Fruit fly (Drosophila melanogaster) whole organism, wandering third instar larva: ENCODE data around the gene GstO2.
A peak's percentile ranks its signal among the peaks of the same experiment; 100 is the strongest.

Experiments
- Abd-B ChIP-seq: fragments of >200 bp; optimal IDR thresholded peaks from 2 replicates; lab custom pipeline; 2017; ENCODE audit warnings: missing biosample characterization, missing genetic modification characterization
- CG32264 ChIP-seq: fragments of 200-800 bp; sonication (Bioruptor generic); optimal IDR thresholded peaks from 2 replicates; lab custom pipeline; 2016; ENCODE audit warnings: missing biosample characterization, missing genetic modification characterization
- CG9705 ChIP-seq: fragments of 200-800 bp; sonication (Bioruptor generic); optimal IDR thresholded peaks from 2 replicates; lab custom pipeline; 2018; ENCODE audit warnings: missing biosample characterization, mild to moderate bottlenecking, missing genetic modification characterization
- CrebA ChIP-seq: fragments of 200-800 bp; sonication (Bioruptor generic); optimal IDR thresholded peaks from 2 replicates; lab custom pipeline; 2016; ENCODE audit warnings: missing biosample characterization, mild to moderate bottlenecking, missing genetic modification characterization, borderline replicate concordance
- Dfd ChIP-seq: fragments of >200 bp; optimal IDR thresholded peaks from 2 replicates; lab custom pipeline; 2017; ENCODE audit warnings: missing biosample characterization, missing genetic modification characterization
- Dif ChIP-seq: fragments of 200-275, 200-300 bp; sonication (Bioruptor generic); optimal IDR thresholded peaks from 2 replicates; lab custom pipeline; 2018; ENCODE audit warnings: missing biosample characterization, missing genetic modification characterization; ENCODE audit not compliant: partially characterized antibody
- GATAd ChIP-seq: sonication (Bioruptor generic); optimal IDR thresholded peaks from 2 replicates; lab custom pipeline; 2016; ENCODE audit warnings: missing biosample characterization, missing genetic modification characterization
- HLH106 ChIP-seq: fragments of 200-800 bp; optimal IDR thresholded peaks from 3 replicates; lab custom pipeline; 2019; ENCODE audit warnings: missing biosample characterization, mild to moderate bottlenecking, missing genetic modification characterization, moderate library complexity
- Hnf4 ChIP-seq: fragments of 200-800 bp; sonication (Bioruptor generic); optimal IDR thresholded peaks from 2 replicates; lab custom pipeline; 2016; ENCODE audit warnings: missing biosample characterization, mild to moderate bottlenecking, missing genetic modification characterization
- Hr78 ChIP-seq: fragments of >200 bp; optimal IDR thresholded peaks from 2 replicates; lab custom pipeline; 2017; ENCODE audit warnings: missing biosample characterization, missing genetic modification characterization
- Hr83 ChIP-seq: fragments of 200-300 bp; sonication (Bioruptor generic); optimal IDR thresholded peaks from 2 replicates; lab custom pipeline; 2016; ENCODE audit warnings: missing biosample characterization, mild to moderate bottlenecking, missing genetic modification characterization, moderate library complexity; ENCODE audit not compliant: poor library complexity, severe bottlenecking
- Jra ChIP-seq: sonication (Bioruptor generic); optimal IDR thresholded peaks from 2 replicates; lab custom pipeline; 2016; ENCODE audit warnings: missing biosample characterization, missing genetic modification characterization
- Mio ChIP-seq: sonication (Bioruptor generic); optimal IDR thresholded peaks from 2 replicates; lab custom pipeline; 2016; ENCODE audit warnings: missing biosample characterization, missing genetic modification characterization
- Myc ChIP-seq: fragments of >200 bp; optimal IDR thresholded peaks from 2 replicates; lab custom pipeline; 2017
- N ChIP-seq: fragments of >200 bp; optimal IDR thresholded peaks from 2 replicates; lab custom pipeline; 2018; ENCODE audit warnings: missing biosample characterization, missing external identifiers, missing genetic modification characterization
- OdsH ChIP-seq: fragments of 200-800 bp; sonication (Bioruptor generic); optimal IDR thresholded peaks from 2 replicates; lab custom pipeline; 2016; ENCODE audit warnings: missing biosample characterization, mild to moderate bottlenecking, missing genetic modification characterization
- Rel ChIP-seq, 2 experiments: fragments of 200-800 bp; sonication (Bioruptor generic) in 1 of 2; optimal IDR thresholded peaks; 2 replicates in 1 of 2; 3 replicates in 1 of 2; lab custom pipeline; 2016 to 2019; ENCODE audit warnings: mild to moderate bottlenecking in 2 of 2, missing biosample characterization in 2 of 2, missing genetic modification characterization in 2 of 2, moderate library complexity in 1 of 2
- Sp1 ChIP-seq: fragments of 200-800 bp; sonication (Bioruptor generic); optimal IDR thresholded peaks from 3 replicates; lab custom pipeline; 2019; ENCODE audit warnings: missing biosample characterization, mild to moderate bottlenecking, missing genetic modification characterization, moderate library complexity
- Vsx2 ChIP-seq: fragments of 200-300, 225-300 bp; sonication (Bioruptor generic); optimal IDR thresholded peaks from 2 replicates; lab custom pipeline; 2018; ENCODE audit warnings: missing biosample characterization, missing genetic modification characterization; ENCODE audit not compliant: partially characterized antibody
- br ChIP-seq: fragments of 200-800 bp; sonication (Bioruptor generic); optimal IDR thresholded peaks from 2 replicates; lab custom pipeline; 2016; ENCODE audit warnings: missing biosample characterization, missing genetic modification characterization
- brk ChIP-seq: fragments of 200-800 bp; sonication (Bioruptor generic); optimal IDR thresholded peaks from 2 replicates; lab custom pipeline; 2016; ENCODE audit warnings: missing biosample characterization, mild to moderate bottlenecking, missing genetic modification characterization
- dl ChIP-seq, 2 experiments: fragments of 175-275, 200-275 bp in 1 of 2; fragments of 200-275 bp in 1 of 2; sonication (Bioruptor generic); optimal IDR thresholded peaks; lab custom pipeline; 2018; ENCODE audit warnings: mild to moderate bottlenecking in 2 of 2, missing biosample characterization in 2 of 2, missing genetic modification characterization in 2 of 2, moderate library complexity in 2 of 2; ENCODE audit not compliant: partially characterized antibody in 2 of 2, insufficient read depth in 1 of 2
- dmrt93B ChIP-seq: fragments of 200-800 bp; sonication (Bioruptor generic); optimal IDR thresholded peaks from 2 replicates; lab custom pipeline; 2018; ENCODE audit warnings: missing biosample characterization, mild to moderate bottlenecking, missing genetic modification characterization
- dsf ChIP-seq: sonication (Bioruptor generic); optimal IDR thresholded peaks from 2 replicates; lab custom pipeline; 2016; ENCODE audit warnings: missing biosample characterization, missing genetic modification characterization, borderline replicate concordance
- ey ChIP-seq: fragments of 200-800 bp; sonication (Bioruptor generic); optimal IDR thresholded peaks from 2 replicates; lab custom pipeline; 2016; ENCODE audit warnings: missing biosample characterization, missing genetic modification characterization
- foxo ChIP-seq, 2 experiments: fragments of 200-800 bp; sonication (Bioruptor generic); optimal IDR thresholded peaks; 2 replicates in 1 of 2; 3 replicates in 1 of 2; lab custom pipeline; 2016 to 2017; ENCODE audit warnings: missing biosample characterization in 2 of 2, missing genetic modification characterization in 2 of 2
- fru ChIP-seq: fragments of 200-800 bp; sonication (Bioruptor generic); optimal IDR thresholded peaks from 3 replicates; lab custom pipeline; 2016; ENCODE audit warnings: missing biosample characterization, mild to moderate bottlenecking, missing genetic modification characterization
- h ChIP-seq: fragments of 200-800 bp; sonication (Bioruptor generic); optimal IDR thresholded peaks from 3 replicates; lab custom pipeline; 2016; ENCODE audit warnings: missing biosample characterization, mild to moderate bottlenecking, missing genetic modification characterization
- jim ChIP-seq: fragments of 175-275, 200-325 bp; sonication (Bioruptor generic); optimal IDR thresholded peaks from 2 replicates; lab custom pipeline; 2016; ENCODE audit warnings: missing biosample characterization, mild to moderate bottlenecking, missing genetic modification characterization
- lola ChIP-seq: fragments of >200 bp; optimal IDR thresholded peaks from 2 replicates; lab custom pipeline; 2017; ENCODE audit warnings: missing biosample characterization, missing genetic modification characterization
- pan ChIP-seq: fragments of >200 bp; optimal IDR thresholded peaks from 2 replicates; lab custom pipeline; 2017
- psq ChIP-seq: fragments of 200-800 bp; sonication (Bioruptor generic); optimal IDR thresholded peaks from 3 replicates; lab custom pipeline; 2017; ENCODE audit warnings: missing biosample characterization, mild to moderate bottlenecking, missing genetic modification characterization, moderate library complexity
- rgr ChIP-seq: fragments of 200-800 bp; sonication (Bioruptor generic); optimal IDR thresholded peaks from 3 replicates; lab custom pipeline; 2016; ENCODE audit warnings: missing biosample characterization, mild to moderate bottlenecking, missing genetic modification characterization
- sage ChIP-seq: fragments of 200-800 bp; sonication (Bioruptor generic); optimal IDR thresholded peaks from 2 replicates; lab custom pipeline; 2016; ENCODE audit warnings: missing biosample characterization, mild to moderate bottlenecking, missing genetic modification characterization
- sv ChIP-seq: fragments of 200-800 bp; sonication (Bioruptor generic); optimal IDR thresholded peaks from 3 replicates; lab custom pipeline; 2016; ENCODE audit warnings: missing biosample characterization, missing genetic modification characterization
- tai ChIP-seq: sonication (Bioruptor generic); optimal IDR thresholded peaks from 2 replicates; lab custom pipeline; 2016; ENCODE audit warnings: missing biosample characterization, missing genetic modification characterization
- usp ChIP-seq: fragments of >200 bp; optimal IDR thresholded peaks from 2 replicates; lab custom pipeline; 2017; ENCODE audit warnings: missing biosample characterization, missing genetic modification characterization
- woc ChIP-seq: sonication (Bioruptor generic); optimal IDR thresholded peaks from 2 replicates; lab custom pipeline; 2016; ENCODE audit warnings: missing biosample characterization, mild to moderate bottlenecking, missing genetic modification characterization

Gene GstO2

DNA sequence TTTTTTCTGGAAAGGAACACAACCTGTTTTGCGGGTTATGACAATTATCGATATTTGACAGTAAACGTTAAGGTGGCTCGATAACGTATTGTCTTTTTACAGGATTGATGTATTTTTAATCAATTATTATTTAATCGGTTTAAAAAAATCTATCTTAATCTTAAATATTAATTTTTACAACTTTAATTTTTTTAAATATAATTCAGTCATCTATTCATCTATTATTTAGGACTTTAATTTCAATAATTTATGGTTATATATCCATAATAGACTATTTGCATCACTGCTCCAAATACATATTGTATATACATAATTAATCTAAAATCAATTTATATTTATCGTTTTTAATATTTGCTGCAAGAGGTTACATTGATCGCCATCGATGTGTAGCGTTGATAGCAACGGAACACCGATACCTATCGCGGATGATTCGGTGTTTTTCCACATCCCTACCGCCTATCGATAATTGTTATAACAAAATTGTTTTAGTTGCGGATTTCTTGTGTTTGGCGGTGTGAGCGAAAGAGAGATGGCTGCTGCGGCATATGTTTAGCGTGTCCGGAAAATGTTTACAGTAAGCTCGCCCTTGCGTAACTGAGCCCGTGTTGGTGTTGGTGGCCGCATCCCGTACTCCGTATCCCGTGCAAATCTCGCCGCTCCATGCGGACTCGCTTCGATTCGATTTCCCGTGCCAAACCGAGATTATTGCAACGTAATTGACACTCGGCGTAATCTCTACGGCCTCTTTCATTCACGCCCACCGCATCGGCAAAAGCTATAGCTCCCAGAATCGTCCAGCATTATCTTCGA lies 1.7 kb upstream of the GstO2 start, which contains the start of the genes GstO1 and foi:
TSS of gene GstO1 (minus strand) at position 51 of the 810 bp plus-strand sequence.
TSS of gene foi (plus strand) at position 429 of the 810 bp plus-strand sequence.
- TF ChIP-seq Dif (GFP tag; lab: Kevin White, UChicago) (peak; percentile 19), OdsH (GFP tag; lab: Kevin White, UChicago) (no peak), pan (lab: Kevin White, UChicago) (no peak), Abd-B (no peak), woc (GFP tag; lab: Kevin White, UChicago) (no peak), N (GFP tag; lab: Kevin White, UChicago) (no peak), tai (GFP tag; lab: Kevin White, UChicago) (no peak), Hr83 (peak; percentile 83), lola (no peak), HLH106 (tag; lab: Kevin White, UChicago) (peak; percentile 52), Hr78 (no peak), GATAd (no peak), CrebA (GFP tag; lab: Kevin White, UChicago) (no peak), dmrt93B (GFP tag; lab: Kevin White, UChicago) (no peak), dl (GFP tag; optimal IDR thresholded peaks at IDR 0.05; lab: Kevin White, UChicago; ENCODE audit: insufficient read depth in 1 of 2, partially characterized antibody in 2 of 2) (no peak), Rel (GFP tag; optimal IDR thresholded peaks at IDR 0.05; lab: Kevin White, UChicago) (no peak), Rel (tag; optimal IDR thresholded peaks at IDR 0.05; lab: Kevin White, UChicago) (peak; percentile 12), Sp1 (peak; percentile 21), rgr (GFP tag; lab: Kevin White, UChicago) (peak; percentile 31), Jra (GFP tag; lab: Kevin White, UChicago) (no peak), brk (GFP tag; lab: Kevin White, UChicago) (no peak), h (peak; percentile 45), Hnf4 (peak; percentile 33), psq (peak; percentile 35), Mio (GFP tag; lab: Kevin White, UChicago) (no peak), CG32264 (GFP tag; lab: Kevin White, UChicago) (no peak), ey (GFP tag; lab: Kevin White, UChicago) (no peak), Dfd (GFP tag; lab: Kevin White, UChicago) (no peak), usp (GFP tag; lab: Kevin White, UChicago) (no peak), foxo (GFP tag; optimal IDR thresholded peaks at IDR 0.05; lab: Kevin White, UChicago) (peak in 1 of 2 experiments; percentile 42), CG9705 (GFP tag; lab: Kevin White, UChicago) (no peak), dsf (GFP tag; lab: Kevin White, UChicago) (no peak), fru (GFP tag; lab: Kevin White, UChicago) (peak; percentile 33), Vsx2 (GFP tag; lab: Kevin White, UChicago) (no peak), Myc (lab: Kevin White, UChicago) (no peak), sv (GFP tag; lab: Kevin White, UChicago) (peak; percentile 18), jim (GFP tag; lab: Kevin White, UChicago) (no peak), sage (GFP tag; lab: Kevin White, UChicago) (peak; percentile 17), br (GFP tag; lab: Kevin White, UChicago) (no peak)
- TF ChIP-seq, all 38 proteins: peak for 13

DNA sequence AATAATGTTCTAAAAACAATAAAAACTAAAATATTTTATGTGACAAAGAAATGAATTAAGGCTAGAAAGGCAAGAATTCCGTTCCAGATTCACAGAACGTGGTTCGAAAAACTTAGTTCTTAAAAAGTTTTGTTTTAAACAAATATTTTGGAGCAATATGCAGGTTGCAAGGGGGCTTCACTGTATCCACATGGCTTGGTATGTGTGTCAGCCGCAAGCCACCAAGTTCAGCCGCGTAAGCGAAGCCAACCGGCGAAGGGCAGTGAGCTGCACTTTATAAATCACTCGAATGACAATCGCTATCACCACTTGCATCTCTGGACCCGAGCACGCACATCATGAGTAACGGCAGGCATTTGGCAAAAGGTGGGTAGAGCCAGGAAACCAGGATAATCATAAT lies 3.0 kb downstream of the GstO2 start, which contains the start of gene se:
TSS of gene se (plus strand) at position 301 of the 400 bp plus-strand sequence.
- TF ChIP-seq CrebA (GFP tag; lab: Kevin White, UChicago) (no peak), tai (GFP tag; lab: Kevin White, UChicago) (no peak), fru (GFP tag; lab: Kevin White, UChicago) (no peak), Sp1 (no peak), sage (GFP tag; lab: Kevin White, UChicago) (no peak), Myc (lab: Kevin White, UChicago) (no peak), HLH106 (tag; lab: Kevin White, UChicago) (no peak), Hr83 (no peak), pan (lab: Kevin White, UChicago) (no peak), woc (GFP tag; lab: Kevin White, UChicago) (no peak), Dif (GFP tag; lab: Kevin White, UChicago) (no peak), N (GFP tag; lab: Kevin White, UChicago) (no peak), Hr78 (no peak), dl (GFP tag; optimal IDR thresholded peaks at IDR 0.05; lab: Kevin White, UChicago; ENCODE audit: insufficient read depth in 1 of 2, partially characterized antibody in 2 of 2) (no peak), Hnf4 (no peak)
